Worm (Caenorhabditis elegans): ENCODE data around the gene zipt-7.1.

ce11 chrIV:17291629-17292199 lies 3.8 kb upstream of the zipt-7.1 start, which contains the start of the genes T28F3.11 and slc-17.4:
- TF ChIP-seq flt-1 (GFP tag; IDR thresholded peaks at IDR 0.05) (no peak), T22C8.4 (GFP tag; IDR thresholded peaks at IDR 0.05) (no peak), med-1 (GFP tag; optimal IDR thresholded peaks at IDR 0.05; ENCODE audit: insufficient read depth) (no peak)
